Worm (Caenorhabditis elegans): ENCODE measurements around the gene Y45G5AL.1.

The Y45G5AL.1 gene

ce11 chrV:4190232-4190631 lies 45.9 kb downstream of the Y45G5AL.1 start:
- TF ChIP-seq hmbx-1 (tag; optimal IDR thresholded peaks at IDR 0.05), result no peak
- no peak for TF ChIP-seq B0310.2 (tag; optimal IDR thresholded peaks at IDR 0.05)
- no peak for TF ChIP-seq tra-4 (tag; optimal IDR thresholded peaks at IDR 0.05)
- no peak for TF ChIP-seq ets-7 (tag; optimal IDR thresholded peaks at IDR 0.05)
- TF ChIP-seq sea-1 (GFP tag; conservative IDR thresholded peaks at IDR 0.05), result no peak
- no peak for TF ChIP-seq F13C5.2 (tag; optimal IDR thresholded peaks at IDR 0.05)
- no peak for TF ChIP-seq ceh-36 (tag; optimal IDR thresholded peaks at IDR 0.05)
- no peak for TF ChIP-seq pes-1 (GFP tag; IDR thresholded peaks at IDR 0.05)
- TF ChIP-seq flt-1 (GFP tag; IDR thresholded peaks at IDR 0.05), result no peak
- TF ChIP-seq scrt-1 (GFP tag; IDR thresholded peaks at IDR 0.05), result no peak
- no peak for TF ChIP-seq aly-1 (tag; optimal IDR thresholded peaks at IDR 0.05)
- no peak for TF ChIP-seq hmg-4 (GFP tag; optimal IDR thresholded peaks at IDR 0.05)
- TF ChIP-seq tbx-37 (GFP tag; conservative IDR thresholded peaks at IDR 0.05), result no peak
- TF ChIP-seq hnd-1 (tag; optimal IDR thresholded peaks at IDR 0.05), result no peak
- TF ChIP-seq ceh-13 (GFP tag; optimal IDR thresholded peaks at IDR 0.05), result no peak
- no peak for TF ChIP-seq ama-1 (optimal IDR thresholded peaks at IDR 0.05)
- TF ChIP-seq tbx-11 (GFP tag; IDR thresholded peaks at IDR 0.05), result no peak

- TF ChIP-seq hmbx-1 (tag; optimal IDR thresholded peaks at IDR 0.05) (no peak), hmg-4 (GFP tag; optimal IDR thresholded peaks at IDR 0.05) (no peak), pes-1 (GFP tag; IDR thresholded peaks at IDR 0.05) (no peak), tbx-11 (GFP tag; IDR thresholded peaks at IDR 0.05) (no peak), F13C5.2 (tag; optimal IDR thresholded peaks at IDR 0.05) (no peak), tra-4 (tag; optimal IDR thresholded peaks at IDR 0.05) (no peak), aly-1 (tag; optimal IDR thresholded peaks at IDR 0.05) (no peak), ama-1 (optimal IDR thresholded peaks at IDR 0.05) (no peak), hnd-1 (tag; optimal IDR thresholded peaks at IDR 0.05) (no peak), ceh-13 (GFP tag; optimal IDR thresholded peaks at IDR 0.05) (no peak), ceh-36 (tag; optimal IDR thresholded peaks at IDR 0.05) (no peak)
Measured at ce11 chrV:4192688-4193471, 48.6 kb downstream of the Y45G5AL.1 start.

- TF ChIP-seq ets-7 (tag; optimal IDR thresholded peaks at IDR 0.05) (peak; percentile 59), ceh-13 (GFP tag; optimal IDR thresholded peaks at IDR 0.05) (peak; percentile 11), B0310.2 (tag; optimal IDR thresholded peaks at IDR 0.05) (no peak), hmg-4 (GFP tag; optimal IDR thresholded peaks at IDR 0.05) (peak; percentile 79), flt-1 (GFP tag; IDR thresholded peaks at IDR 0.05) (peak; percentile 56; the same call in 1 of the 2 replicates), tbx-11 (GFP tag; IDR thresholded peaks at IDR 0.05) (no peak), F13C5.2 (tag; optimal IDR thresholded peaks at IDR 0.05) (peak; percentile 65), scrt-1 (GFP tag; IDR thresholded peaks at IDR 0.05) (no peak), ceh-36 (tag; optimal IDR thresholded peaks at IDR 0.05) (peak; percentile 0), tbx-37 (GFP tag; conservative IDR thresholded peaks at IDR 0.05) (0 out of 2 replicates have a peak, but pooled peaks have one; percentile 20), pes-1 (GFP tag; IDR thresholded peaks at IDR 0.05) (peak; percentile 73), hnd-1 (tag; optimal IDR thresholded peaks at IDR 0.05) (peak; percentile 11)
Measured at ce11 chrV:4194587-4195211, 50.4 kb downstream of the Y45G5AL.1 start, which contains the start of gene Y45G5AM.9. Gene Y45G5AM.9, minus strand, starts transcription at chrV:4194637.

ce11 chrV:4195283-4195682 lies 51.0 kb downstream of the Y45G5AL.1 start, which contains the start of gene algn-5:
Gene algn-5, plus strand, starts transcription at chrV:4195577.
- no peak for TF ChIP-seq pes-1 (GFP tag; IDR thresholded peaks at IDR 0.05)
- no peak for TF ChIP-seq ama-1 (optimal IDR thresholded peaks at IDR 0.05)
- TF ChIP-seq flt-1 (GFP tag; IDR thresholded peaks at IDR 0.05), result no peak
- no peak for TF ChIP-seq tbx-11 (GFP tag; IDR thresholded peaks at IDR 0.05)
- no peak for TF ChIP-seq ets-7 (tag; optimal IDR thresholded peaks at IDR 0.05)
- TF ChIP-seq tra-4 (tag; optimal IDR thresholded peaks at IDR 0.05), result no peak
- no peak for TF ChIP-seq sea-1 (GFP tag; conservative IDR thresholded peaks at IDR 0.05)
- TF ChIP-seq F13C5.2 (tag; optimal IDR thresholded peaks at IDR 0.05), result no peak
- TF ChIP-seq aly-1 (tag; optimal IDR thresholded peaks at IDR 0.05), result no peak
- no peak for TF ChIP-seq hmg-4 (GFP tag; optimal IDR thresholded peaks at IDR 0.05)
- no peak for TF ChIP-seq tbx-37 (GFP tag; conservative IDR thresholded peaks at IDR 0.05)
- TF ChIP-seq scrt-1 (GFP tag; IDR thresholded peaks at IDR 0.05), result no peak
- no peak for TF ChIP-seq B0310.2 (tag; optimal IDR thresholded peaks at IDR 0.05)
- TF ChIP-seq hnd-1 (tag; optimal IDR thresholded peaks at IDR 0.05), result no peak
- no peak for TF ChIP-seq ceh-36 (tag; optimal IDR thresholded peaks at IDR 0.05)
- TF ChIP-seq ceh-13 (GFP tag; optimal IDR thresholded peaks at IDR 0.05), result no peak
